Worm (Caenorhabditis elegans) whole organism, young adult: ENCODE measurements around the gene mcd-1.

Source experiments
- C17E4.6 ChIP-seq: fragments of 200-800 bp; sonication (Bioruptor generic); IDR thresholded peaks from 2 replicates; pipeline ENCODE4 v1.3.6; 2022; ENCODE audit warnings: missing genetic modification reagents, missing genetic modification characterization, missing compliant biosample characterization
- hmg-1.2 ChIP-seq: fragments of 200-800 bp; sonication (Bioruptor generic); IDR thresholded peaks from 2 replicates; pipeline ENCODE4 v1.3.6; 2022; ENCODE audit warnings: missing genetic modification reagents, missing genetic modification characterization, missing compliant biosample characterization
- rcor-1 ChIP-seq: fragments of 200-800 bp; sonication (Bioruptor generic); IDR thresholded peaks from 2 replicates; pipeline ENCODE4 v1.3.6; 2022; ENCODE audit warnings: missing genetic modification reagents, missing genetic modification characterization, missing compliant biosample characterization
- snpc-3.4 ChIP-seq: sonication (generic microtip); optimal IDR thresholded peaks from 2 replicates; lab custom pipeline; 2017; ENCODE audit warnings: missing genetic modification characterization, mild to moderate bottlenecking, missing compliant biosample characterization, antibody characterized with exemption, moderate library complexity, missing genotype, missing genetic modification reagents

- TF ChIP-seq C17E4.6 (GFP tag; lab: Robert Waterston, UW) (no peak), rcor-1 (GFP tag; lab: Robert Waterston, UW) (no peak), hmg-1.2 (GFP tag; lab: Robert Waterston, UW) (no peak), snpc-3.4 (tag; lab: Kevin White, UChicago) (no peak)
These were observed 47.1 kb upstream of the mcd-1 start, which contains the start of gene F08G2.7 for ce11 chrII:13841106-13841854.
